Worm (Caenorhabditis elegans): ENCODE measurements around the gene F54B8.4.

- TF ChIP-seq ceh-13 (GFP tag; optimal IDR thresholded peaks at IDR 0.05) (no peak), hmg-4 (GFP tag; optimal IDR thresholded peaks at IDR 0.05) (no peak)
Observed at ce11 chrV:15769072-15769471, 47.1 kb upstream of the F54B8.4 start, which contains the start of gene F57A10.4.
